Worm (Caenorhabditis elegans) whole organism, young adult: ENCODE data around the gene tba-9.

ENCODE experiments used
- B0336.3 ChIP-seq: fragments of 200-800 bp; sonication (Bioruptor generic); IDR thresholded peaks from 2 replicates; pipeline ENCODE4 v1.3.6; 2022; ENCODE audit warnings: missing genetic modification characterization, missing compliant biosample characterization
- C17E4.6 ChIP-seq: fragments of 200-800 bp; sonication (Bioruptor generic); IDR thresholded peaks from 2 replicates; pipeline ENCODE4 v1.3.6; 2022; ENCODE audit warnings: missing genetic modification reagents, missing genetic modification characterization, missing compliant biosample characterization
- D2030.7 ChIP-seq: fragments of 200-800 bp; sonication (Bioruptor generic); IDR thresholded peaks from 2 replicates; pipeline ENCODE4 v1.3.6; 2022; ENCODE audit warnings: missing genetic modification reagents, missing genetic modification characterization, missing compliant biosample characterization
- F37B4.10 ChIP-seq: fragments of 200-800 bp; sonication (Bioruptor generic); IDR thresholded peaks from 2 replicates; pipeline ENCODE4 v1.3.6; 2022; ENCODE audit warnings: missing genetic modification characterization, missing compliant biosample characterization
- F49E8.2 ChIP-seq: sonication (generic microtip); optimal IDR thresholded peaks from 3 replicates; lab custom pipeline; 2017; ENCODE audit warnings: missing genetic modification characterization, mild to moderate bottlenecking, missing compliant biosample characterization, antibody characterized with exemption, moderate library complexity; ENCODE audit not compliant: insufficient read depth
- F52B5.7 ChIP-seq: sonication (generic microtip); optimal IDR thresholded peaks from 2 replicates; lab custom pipeline; 2016; ENCODE audit warnings: mild to moderate bottlenecking, missing genetic modification characterization, missing compliant biosample characterization
- K12H6.12 ChIP-seq: fragments of 200-800 bp; sonication (Bioruptor generic); optimal IDR thresholded peaks from 2 replicates; lab custom pipeline; 2018; ENCODE audit warnings: mild to moderate bottlenecking, missing genetic modification characterization, missing compliant biosample characterization
- T07F8.4 ChIP-seq: sonication (generic microtip); optimal IDR thresholded peaks from 2 replicates; lab custom pipeline; 2016; ENCODE audit warnings: mild to moderate bottlenecking, missing genetic modification characterization, moderate library complexity, missing compliant biosample characterization
- Y53G8AR.9 ChIP-seq: fragments of 200-800 bp; sonication (Bioruptor generic); conservative IDR thresholded peaks from 2 replicates; pipeline ENCODE4 v1.3.6; 2022; ENCODE audit warnings: missing genetic modification reagents, missing genetic modification characterization, missing compliant biosample characterization
- ZK185.1 ChIP-seq: sonication (generic microtip); optimal IDR thresholded peaks from 2 replicates; lab custom pipeline; 2016; ENCODE audit warnings: mild to moderate bottlenecking, missing genetic modification characterization, missing compliant biosample characterization; ENCODE audit not compliant: poor library complexity, severe bottlenecking
- aptf-3 ChIP-seq: fragments of 200-800 bp; sonication (Bioruptor generic); IDR thresholded peaks from 2 replicates; pipeline ENCODE4 v1.3.6; 2022; ENCODE audit warnings: missing genetic modification characterization, missing compliant biosample characterization
- attf-5 ChIP-seq: fragments of 200-800 bp; sonication (Bioruptor generic); optimal IDR thresholded peaks from 2 replicates; lab custom pipeline; 2018; ENCODE audit warnings: mild to moderate bottlenecking, missing genetic modification characterization, missing compliant biosample characterization
- cebp-1 ChIP-seq, 2 experiments: fragments of 200-800 bp in 1 of 2; sonication (Bioruptor generic) in 1 of 2; sonication (generic microtip) in 1 of 2; IDR thresholded peaks in 1 of 2; optimal IDR thresholded peaks in 1 of 2; 2 replicates each; pipeline versions ENCODE4 v1.3.6 to Lab custom; 2017 to 2022; ENCODE audit warnings: missing compliant biosample characterization in 2 of 2, missing genetic modification characterization in 2 of 2, mild to moderate bottlenecking in 1 of 2, missing genetic modification reagents in 1 of 2, moderate library complexity in 1 of 2
- ceh-79 ChIP-seq: sonication (generic microtip); optimal IDR thresholded peaks from 2 replicates; lab custom pipeline; 2017; ENCODE audit warnings: mild to moderate bottlenecking, missing genetic modification characterization, missing compliant biosample characterization
- chd-7 ChIP-seq: sonication (generic microtip); optimal IDR thresholded peaks from 2 replicates; lab custom pipeline; 2016; ENCODE audit warnings: mild to moderate bottlenecking, missing genetic modification characterization, moderate library complexity, missing compliant biosample characterization
- die-1 ChIP-seq: sonication (generic microtip); optimal IDR thresholded peaks from 2 replicates; lab custom pipeline; 2016; ENCODE audit warnings: missing genotype, mild to moderate bottlenecking, missing genetic modification characterization, missing compliant biosample characterization
- dpl-1 ChIP-seq: fragments of 150-350 bp; optimal IDR thresholded peaks from 2 replicates; lab custom pipeline; 2014; ENCODE audit warnings: missing biosample characterization, missing genetic modification reagents, missing genetic modification characterization
- efl-1 ChIP-seq: fragments of 150-350 bp; optimal IDR thresholded peaks from 2 replicates; lab custom pipeline; 2014; ENCODE audit warnings: missing biosample characterization, missing genetic modification reagents, missing genetic modification characterization
- ets-4 ChIP-seq: fragments of 200-800 bp; sonication (Bioruptor generic); optimal IDR thresholded peaks from 2 replicates; lab custom pipeline; 2018; ENCODE audit warnings: mild to moderate bottlenecking, missing genetic modification characterization, missing compliant biosample characterization
- fkh-3 ChIP-seq: sonication (generic microtip); optimal IDR thresholded peaks from 2 replicates; lab custom pipeline; 2016; ENCODE audit warnings: mild to moderate bottlenecking, missing genetic modification characterization, missing compliant biosample characterization
- hlh-26 ChIP-seq: fragments of 200-800 bp; sonication (Bioruptor generic); conservative IDR thresholded peaks from 2 replicates; pipeline ENCODE4 v1.3.6; 2022; ENCODE audit warnings: missing genetic modification reagents, missing genetic modification characterization, missing compliant biosample characterization
- hmg-1.2 ChIP-seq: fragments of 200-800 bp; sonication (Bioruptor generic); IDR thresholded peaks from 2 replicates; pipeline ENCODE4 v1.3.6; 2022; ENCODE audit warnings: missing genetic modification reagents, missing genetic modification characterization, missing compliant biosample characterization
- lin-54 ChIP-seq: fragments of 200-800 bp; sonication (Bioruptor generic); optimal IDR thresholded peaks from 2 replicates; lab custom pipeline; 2018; ENCODE audit warnings: mild to moderate bottlenecking, missing genetic modification characterization, missing compliant biosample characterization
- nfya-1 ChIP-seq: sonication (generic microtip); optimal IDR thresholded peaks from 2 replicates; lab custom pipeline; 2017; ENCODE audit warnings: antibody characterized with exemption, missing compliant biosample characterization, missing genetic modification characterization, borderline replicate concordance; ENCODE audit not compliant: insufficient read depth
- nhr-120 ChIP-seq: fragments of 200-800 bp; sonication (Bioruptor generic); IDR thresholded peaks from 2 replicates; pipeline ENCODE4 v1.3.6; 2022; ENCODE audit warnings: missing genetic modification characterization, missing compliant biosample characterization
- nhr-179 ChIP-seq: sonication (generic microtip); optimal IDR thresholded peaks from 2 replicates; lab custom pipeline; 2016; ENCODE audit warnings: mild to moderate bottlenecking, missing genetic modification characterization, missing compliant biosample characterization
- nhr-80 ChIP-seq: sonication (generic microtip); optimal IDR thresholded peaks from 2 replicates; lab custom pipeline; 2016; ENCODE audit warnings: missing genetic modification characterization, missing compliant biosample characterization
- nhr-90 ChIP-seq: sonication (generic microtip); optimal IDR thresholded peaks from 2 replicates; lab custom pipeline; 2016; ENCODE audit warnings: missing genotype, mild to moderate bottlenecking, missing genetic modification characterization, missing compliant biosample characterization
- pha-4 ChIP-seq: fragments of 150-350 bp; sonication (generic microtip); optimal IDR thresholded peaks from 2 replicates; lab custom pipeline; 2014; ENCODE audit warnings: missing biosample characterization, missing genetic modification reagents, missing genetic modification characterization
- rcor-1 ChIP-seq: fragments of 200-800 bp; sonication (Bioruptor generic); IDR thresholded peaks from 2 replicates; pipeline ENCODE4 v1.3.6; 2022; ENCODE audit warnings: missing genetic modification reagents, missing genetic modification characterization, missing compliant biosample characterization
- rec-8 ChIP-seq, 2 experiments: sonication (generic microtip); optimal IDR thresholded peaks; 2 replicates each; lab custom pipeline; 2016; ENCODE audit warnings: mild to moderate bottlenecking in 2 of 2, missing genetic modification characterization in 2 of 2, missing genetic modification reagents in 2 of 2, missing genotype in 2 of 2, missing biosample characterization in 1 of 2, missing compliant biosample characterization in 1 of 2, moderate library complexity in 1 of 2
- snpc-1.3 ChIP-seq: sonication (generic microtip); optimal IDR thresholded peaks from 2 replicates; lab custom pipeline; 2017; ENCODE audit warnings: missing genetic modification characterization, mild to moderate bottlenecking, missing compliant biosample characterization, antibody characterized with exemption, moderate library complexity, missing genotype, missing genetic modification reagents; ENCODE audit not compliant: insufficient read depth
- tlf-1 ChIP-seq: fragments of 200-800 bp; sonication (Bioruptor generic); optimal IDR thresholded peaks from 2 replicates; lab custom pipeline; 2018; ENCODE audit warnings: mild to moderate bottlenecking, missing genetic modification characterization, missing compliant biosample characterization
- unc-130 ChIP-seq: sonication (generic microtip); optimal IDR thresholded peaks from 2 replicates; lab custom pipeline; 2016; ENCODE audit warnings: missing genetic modification reagents, missing genetic modification characterization, missing compliant biosample characterization
- unc-62 ChIP-seq: fragments of 150-350 bp; optimal IDR thresholded peaks from 2 replicates; lab custom pipeline; 2014; ENCODE audit warnings: missing biosample characterization, missing genetic modification reagents, missing genetic modification characterization

Gene tba-9

DNA sequence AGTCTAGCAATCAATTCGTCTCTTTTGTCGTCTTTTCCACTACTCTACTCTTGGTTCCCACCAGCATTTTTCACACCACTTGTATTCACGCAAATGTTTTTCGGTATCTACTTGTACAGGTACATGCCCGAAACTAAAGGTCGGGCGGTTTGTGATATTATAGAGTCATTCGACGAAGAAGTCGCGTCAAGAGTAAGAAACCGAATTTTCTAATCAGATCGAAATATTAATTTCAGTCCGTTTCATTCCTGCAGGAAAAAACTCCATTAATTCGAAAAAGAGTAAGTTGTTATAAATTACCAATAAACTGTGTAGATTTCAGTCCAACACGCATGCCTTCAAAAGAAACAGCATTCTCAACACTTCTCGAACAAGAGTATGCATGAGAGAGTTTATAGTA, 39.3 kb downstream of the tba-9 start:
- no peak for TF ChIP-seq nfya-1 (tag; lab: Kevin White, UChicago)

DNA sequence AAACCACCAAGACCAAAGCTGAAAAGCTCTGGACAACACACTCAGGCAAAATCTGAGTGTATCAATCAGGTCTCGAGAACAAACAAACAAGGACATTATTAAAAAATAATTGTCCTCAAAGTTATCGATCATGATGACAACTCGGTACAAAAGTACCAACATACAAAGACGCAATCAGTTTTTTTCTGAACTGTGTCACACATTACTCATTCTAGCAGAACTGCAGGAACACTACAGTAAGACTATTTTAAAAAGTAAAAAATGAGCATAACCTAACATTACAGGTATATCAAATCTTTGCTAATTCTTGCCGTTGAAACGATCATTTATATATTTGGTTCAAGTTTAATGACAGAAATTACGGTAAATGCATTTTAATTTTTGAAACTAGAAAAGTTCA, 43.6 kb downstream of the tba-9 start, which contains the start of gene K09C4.2:
K09C4.2 (plus strand) TSS at position 301 of the 400 bp plus-strand sequence.
- no peak for TF ChIP-seq hlh-26 (GFP tag; lab: Robert Waterston, UW)
- no peak for TF ChIP-seq ceh-79 (tag; lab: Kevin White, UChicago)
- TF ChIP-seq snpc-1.3, result no peak
- no peak for TF ChIP-seq nhr-120
- no peak for TF ChIP-seq tlf-1 (GFP tag; lab: Kevin White, UChicago)
- TF ChIP-seq F37B4.10 (GFP tag; lab: Robert Waterston, UW), result no peak
- TF ChIP-seq rcor-1 (GFP tag; lab: Robert Waterston, UW), result no peak
- no peak for TF ChIP-seq attf-5 (GFP tag; lab: Kevin White, UChicago)

DNA sequence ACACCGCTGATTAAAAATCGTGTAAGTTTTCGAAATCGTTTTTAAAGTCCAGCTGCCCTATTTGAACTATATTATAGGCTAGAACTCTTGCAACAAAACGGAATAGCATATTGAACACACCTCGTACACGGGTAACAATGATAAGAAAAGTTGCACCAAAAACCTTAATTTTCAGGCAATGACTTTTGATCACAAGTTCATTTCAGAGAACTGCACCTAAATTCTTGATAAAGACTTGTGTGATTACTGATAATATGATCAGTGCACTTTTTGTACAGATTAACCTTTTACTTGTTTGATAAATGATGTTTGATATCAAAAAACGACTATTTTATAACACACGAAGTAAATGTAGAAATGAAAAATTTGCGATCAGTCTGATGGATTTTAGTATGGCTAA, 45.2 kb downstream of the tba-9 start:
- TF ChIP-seq nhr-80 (tag; lab: Kevin White, UChicago) (peak; percentile 79), unc-130 (GFP tag; lab: Kevin White, UChicago) (no peak)

DNA sequence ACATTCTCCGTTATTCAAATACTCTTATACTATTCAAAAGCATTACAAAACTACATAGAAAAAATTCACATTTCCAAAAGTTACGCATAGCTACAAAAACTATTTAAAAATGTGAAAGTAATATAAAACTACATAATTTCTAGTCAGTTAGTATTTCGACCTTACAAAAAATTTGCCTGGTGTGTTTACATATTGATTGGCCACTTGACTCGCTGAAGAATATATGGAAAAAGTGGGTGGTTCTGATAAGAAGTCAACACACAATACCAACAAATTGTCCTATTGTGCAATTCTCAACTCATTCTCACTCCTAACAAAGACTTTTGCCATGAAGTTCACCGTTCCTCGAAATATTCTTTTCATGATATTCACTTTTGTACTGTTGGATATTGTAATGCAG, 46.0 kb downstream of the tba-9 start, which contains the start of gene K09C4.1:
K09C4.1 (plus strand) TSS at position 301 of the 400 bp plus-strand sequence.
- TF ChIP-seq aptf-3 (GFP tag; lab: Robert Waterston, UW), result no peak
- TF ChIP-seq nhr-179, result no peak

DNA sequence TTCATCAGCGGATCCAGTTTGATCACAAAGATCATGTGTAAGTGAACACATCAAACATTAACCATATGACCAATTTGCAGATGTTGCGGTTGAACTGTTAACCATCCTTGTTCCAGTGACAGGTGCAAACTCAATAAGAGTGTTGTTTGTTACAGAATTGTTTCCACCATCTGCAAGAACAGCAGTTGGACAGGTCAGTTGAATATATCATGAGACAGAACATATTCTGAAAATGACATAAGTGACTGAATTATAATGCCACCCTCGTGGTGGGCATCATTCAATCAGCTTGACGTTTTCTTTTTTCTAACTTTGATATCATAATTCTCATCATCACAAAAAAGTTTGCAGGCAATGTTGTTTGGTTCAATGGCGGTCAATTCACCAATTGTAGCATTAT, 48.0 kb downstream of the tba-9 start:
- TF ChIP-seq Y53G8AR.9 (GFP tag; lab: Robert Waterston, UW), result no peak
- no peak for TF ChIP-seq efl-1 (GFP tag; lab: Kevin White, UChicago)
- no peak for TF ChIP-seq F49E8.2
- peak; percentile 72 for TF ChIP-seq unc-62 (GFP tag; lab: Kevin White, UChicago)
- TF ChIP-seq ZK185.1 (tag; lab: Kevin White, UChicago), result no peak
- TF ChIP-seq K12H6.12, result no peak
- no peak for TF ChIP-seq F52B5.7 (tag; lab: Kevin White, UChicago)
- no peak for TF ChIP-seq C17E4.6 (GFP tag; lab: Robert Waterston, UW)
- TF ChIP-seq nhr-80 (tag; lab: Kevin White, UChicago), result peak; percentile 64

DNA sequence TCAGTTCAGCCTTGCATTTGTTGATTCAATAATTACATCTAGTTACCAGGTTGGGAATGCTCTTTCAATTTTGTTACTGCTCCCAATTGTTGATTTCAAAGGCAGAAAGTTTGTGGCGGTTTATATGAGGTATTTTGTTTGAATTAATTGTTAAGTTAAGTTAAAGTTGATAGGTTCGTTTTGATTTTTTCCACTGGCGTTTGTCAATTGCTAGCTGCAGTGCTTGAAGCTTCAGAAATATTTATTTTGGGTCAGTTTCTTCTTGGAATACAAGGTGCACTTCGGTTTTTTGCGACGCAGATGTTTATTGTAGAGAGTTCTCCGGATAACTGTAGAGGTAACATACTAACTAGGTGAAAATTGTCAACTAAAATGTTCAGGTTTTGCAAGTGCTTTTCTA, 49.2 kb downstream of the tba-9 start, which contains the start of gene F11D5.5:
F11D5.5 (plus strand) TSS at position 301 of the 400 bp plus-strand sequence.
- TF ChIP-seq cebp-1 (GFP tag; IDR thresholded peaks at IDR 0.05; lab: Robert Waterston, UW) (no peak), cebp-1 (tag; optimal IDR thresholded peaks at IDR 0.05; lab: Kevin White, UChicago) (no peak), hmg-1.2 (GFP tag; lab: Robert Waterston, UW) (no peak), attf-5 (GFP tag; lab: Kevin White, UChicago) (no peak)

DNA sequence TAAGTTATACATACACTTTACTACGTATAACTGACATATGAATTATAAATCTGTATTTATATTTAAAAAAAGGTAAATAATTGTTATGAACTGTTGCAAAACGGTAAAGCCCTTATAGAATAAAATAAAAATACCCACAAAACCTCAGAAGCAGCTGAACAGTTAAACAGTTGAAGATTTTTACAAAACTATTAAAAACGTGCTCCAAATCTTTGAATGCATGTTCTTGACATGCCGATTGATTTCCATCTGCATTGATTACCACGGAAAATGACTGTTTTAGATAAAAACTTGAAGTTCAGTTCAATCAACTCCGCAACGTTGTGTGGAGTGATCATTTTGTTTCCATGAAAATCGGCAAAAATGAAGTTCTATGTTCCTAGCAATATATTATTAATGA, 51.5 kb downstream of the tba-9 start, which contains the start of gene F11D5.7:
F11D5.7 (plus strand) TSS at position 301 of the 400 bp plus-strand sequence.
- TF ChIP-seq B0336.3 (GFP tag; lab: Robert Waterston, UW), result no peak
- no peak for TF ChIP-seq ets-4 (GFP tag; lab: Kevin White, UChicago)
- TF ChIP-seq die-1 (tag; lab: Kevin White, UChicago), result no peak
- no peak for TF ChIP-seq dpl-1 (GFP tag; lab: Kevin White, UChicago)
- TF ChIP-seq F52B5.7 (tag; lab: Kevin White, UChicago), result no peak
- TF ChIP-seq fkh-3 (tag; lab: Kevin White, UChicago), result no peak
- TF ChIP-seq D2030.7 (GFP tag; lab: Robert Waterston, UW), result no peak
- TF ChIP-seq rec-8 (tag; optimal IDR thresholded peaks at IDR 0.05; lab: Kevin White, UChicago), result no peak
- no peak for TF ChIP-seq efl-1 (GFP tag; lab: Kevin White, UChicago)
- TF ChIP-seq pha-4, result no peak
- TF ChIP-seq chd-7, result no peak
- no peak for TF ChIP-seq lin-54 (GFP tag; lab: Kevin White, UChicago)
- TF ChIP-seq T07F8.4 (tag; lab: Kevin White, UChicago), result no peak
- TF ChIP-seq nhr-90, result no peak
- no peak for TF ChIP-seq aptf-3 (GFP tag; lab: Robert Waterston, UW)
- no peak for TF ChIP-seq hmg-1.2 (GFP tag; lab: Robert Waterston, UW)
- TF ChIP-seq, all 124 proteins: peak for 0
